Fruit fly (Drosophila melanogaster) whole organism, embryonic: Measurements from ENCODE around the gene CG6700.

Experiments
- Atf3 ChIP-seq: fragments of 200-800 bp; sonication (Bioruptor generic); optimal IDR thresholded peaks from 3 replicates; lab custom pipeline; 2016; ENCODE audit warnings: missing biosample characterization, missing genetic modification characterization
- CG10274 ChIP-seq: fragments of 200-800 bp; sonication (Bioruptor generic); optimal IDR thresholded peaks from 3 replicates; lab custom pipeline; 2017; ENCODE audit warnings: missing biosample characterization, mild to moderate bottlenecking, missing genetic modification characterization
- CG10654 ChIP-seq: fragments of 200-800 bp; sonication (Bioruptor generic); optimal IDR thresholded peaks from 2 replicates; lab custom pipeline; 2016; ENCODE audit warnings: missing biosample characterization, missing genetic modification characterization
- CG10959 ChIP-seq: fragments of 200-800 bp; sonication (Bioruptor generic); IDR thresholded peaks from 2 replicates; pipeline ENCODE4 v1.3.6; 2022; ENCODE audit warnings: missing biosample characterization, missing genetic modification characterization
- CG11093 ChIP-seq: fragments of 200-800 bp; sonication (Bioruptor generic); IDR thresholded peaks from 3 replicates; pipeline ENCODE4 v1.3.6; 2022; ENCODE audit warnings: missing biosample characterization, missing genetic modification characterization
- CG12104 ChIP-seq: fragments of 200-800 bp; sonication (Bioruptor generic); optimal IDR thresholded peaks from 3 replicates; lab custom pipeline; 2016; ENCODE audit warnings: missing biosample characterization, missing genetic modification characterization
- CG16813 ChIP-seq: fragments of 200-800 bp; sonication (Bioruptor generic); IDR thresholded peaks from 3 replicates; pipeline ENCODE4 v1.3.6; 2022; ENCODE audit warnings: missing biosample characterization, missing genetic modification characterization; ENCODE audit not compliant: partially characterized antibody
- CG30020 ChIP-seq: fragments of 200-800 bp; optimal IDR thresholded peaks from 2 replicates; lab custom pipeline; 2019; ENCODE audit warnings: missing biosample characterization, mild to moderate bottlenecking, missing genetic modification characterization, moderate library complexity
- CG31441 ChIP-seq: fragments of 200-800 bp; sonication (Bioruptor generic); IDR thresholded peaks from 2 replicates; pipeline ENCODE4 v1.3.6; 2022; ENCODE audit warnings: missing biosample characterization, missing genetic modification characterization
- CG3838 ChIP-seq: fragments of 200-800 bp; sonication (Bioruptor generic); optimal IDR thresholded peaks from 3 replicates; lab custom pipeline; 2016; ENCODE audit warnings: missing biosample characterization, missing genetic modification characterization
- CG4328 ChIP-seq: fragments of 200-800 bp; sonication (Bioruptor generic); optimal IDR thresholded peaks from 3 replicates; lab custom pipeline; 2017; ENCODE audit warnings: missing biosample characterization, missing genetic modification reagents, missing genetic modification characterization
- CG4360 ChIP-seq: fragments of 200-800 bp; sonication (Bioruptor generic); IDR thresholded peaks from 2 replicates; pipeline ENCODE4 v1.3.6; 2022; ENCODE audit warnings: missing biosample characterization, missing genetic modification characterization
- CG6765 ChIP-seq: fragments of 200-800 bp; sonication (Bioruptor generic); optimal IDR thresholded peaks from 3 replicates; lab custom pipeline; 2017; ENCODE audit warnings: missing biosample characterization, mild to moderate bottlenecking, missing genetic modification characterization
- CG6791 ChIP-seq: fragments of 200-800 bp; sonication (Bioruptor generic); IDR thresholded peaks from 3 replicates; pipeline ENCODE4 v1.3.6; 2022; ENCODE audit warnings: missing biosample characterization, missing genetic modification characterization; ENCODE audit not compliant: partially characterized antibody
- CG7928 ChIP-seq: fragments of 200-800 bp; sonication (Bioruptor generic); optimal IDR thresholded peaks from 2 replicates; lab custom pipeline; 2017; ENCODE audit warnings: missing biosample characterization, mild to moderate bottlenecking, missing genetic modification characterization
- CG9437 ChIP-seq: fragments of 200-800 bp; sonication (Bioruptor generic); optimal IDR thresholded peaks from 2 replicates; lab custom pipeline; 2018; ENCODE audit warnings: missing biosample characterization, mild to moderate bottlenecking, missing genetic modification characterization
- CG9727 ChIP-seq: fragments of 200-800 bp; sonication (Bioruptor generic); optimal IDR thresholded peaks from 3 replicates; lab custom pipeline; 2017; ENCODE audit warnings: missing biosample characterization, mild to moderate bottlenecking, missing genetic modification characterization
- CG9932 ChIP-seq: fragments of 200-800 bp; sonication (Bioruptor generic); IDR thresholded peaks from 2 replicates; pipeline ENCODE4 v1.3.6; 2022; ENCODE audit warnings: missing biosample characterization, missing genetic modification characterization
- Dp ChIP-seq: fragments of 200-800 bp; sonication (Bioruptor generic); optimal IDR thresholded peaks from 2 replicates; lab custom pipeline; 2018; ENCODE audit warnings: missing biosample characterization, mild to moderate bottlenecking, missing genetic modification characterization, moderate library complexity
- Ets65A ChIP-seq: fragments of 200-800 bp; sonication (Bioruptor generic); peaks from one replicate; lab custom pipeline; 2016; ENCODE audit warnings: missing biosample characterization, missing genetic modification characterization
- Med ChIP-seq: fragments of 200-800 bp; sonication (Bioruptor generic); peaks from one replicate; lab custom pipeline; 2016; ENCODE audit warnings: missing biosample characterization, missing genetic modification characterization, mild to moderate bottlenecking, inconsistent platforms, moderate library complexity
- Spps ChIP-seq: fragments of 200-800 bp; sonication (Bioruptor generic); optimal IDR thresholded peaks from 2 replicates; lab custom pipeline; 2018; ENCODE audit warnings: missing biosample characterization, mild to moderate bottlenecking, missing genetic modification characterization
- Tbp ChIP-seq: fragments of >200 bp; optimal IDR thresholded peaks from 2 replicates; lab custom pipeline; 2018; ENCODE audit warnings: missing biosample characterization, missing genetic modification characterization
- az2 ChIP-seq: fragments of 200-800 bp; sonication (Bioruptor generic); optimal IDR thresholded peaks from 3 replicates; lab custom pipeline; 2016; ENCODE audit warnings: missing biosample characterization, missing genetic modification characterization
- bab2 ChIP-seq: fragments of 200-800 bp; sonication (Bioruptor generic); optimal IDR thresholded peaks from 2 replicates; lab custom pipeline; 2016; ENCODE audit warnings: missing biosample characterization, missing genetic modification characterization
- chm ChIP-seq: fragments of 200-800 bp; sonication (Bioruptor generic); IDR thresholded peaks from 2 replicates; pipeline ENCODE4 v1.3.6; 2022; ENCODE audit warnings: missing biosample characterization, missing genetic modification characterization
- dmrt11E ChIP-seq: fragments of 200-800 bp; sonication (Bioruptor generic); optimal IDR thresholded peaks from 3 replicates; lab custom pipeline; 2018; ENCODE audit warnings: missing biosample characterization, mild to moderate bottlenecking, missing genetic modification characterization, moderate library complexity
- dpn ChIP-seq, 2 experiments: fragments of 200-800 bp; sonication (Bioruptor generic); optimal IDR thresholded peaks; 3 replicates each; lab custom pipeline; 2016; ENCODE audit warnings: missing biosample characterization in 2 of 2, missing genetic modification characterization in 2 of 2
- emc ChIP-seq: fragments of 200-800 bp; sonication (Bioruptor generic); optimal IDR thresholded peaks from 2 replicates; lab custom pipeline; 2016; ENCODE audit warnings: missing biosample characterization, missing genetic modification characterization
- fd3F ChIP-seq: fragments of 200-800 bp; sonication (Bioruptor generic); optimal IDR thresholded peaks from 2 replicates; lab custom pipeline; 2018; ENCODE audit warnings: missing biosample characterization, mild to moderate bottlenecking, missing genetic modification characterization, moderate library complexity
- inv ChIP-seq: fragments of 200-800 bp; sonication (Bioruptor generic); IDR thresholded peaks from 2 replicates; pipeline ENCODE4 v1.3.6; 2022; ENCODE audit warnings: missing biosample characterization, missing genetic modification characterization; ENCODE audit not compliant: partially characterized antibody
- lab ChIP-seq: fragments of 200-800 bp; sonication (Bioruptor generic); optimal IDR thresholded peaks from 3 replicates; lab custom pipeline; 2017; ENCODE audit warnings: missing biosample characterization, missing genetic modification characterization, mild to moderate bottlenecking, moderate library complexity, missing genetic modification reagents
- lmd ChIP-seq: fragments of 200-800 bp; sonication (Bioruptor generic); IDR thresholded peaks from 2 replicates; pipeline ENCODE4 v1.3.6; 2022; ENCODE audit warnings: missing biosample characterization, missing genetic modification characterization
- lov ChIP-seq, 2 experiments: fragments of 200-800 bp in 1 of 2; fragments of >200 bp in 1 of 2; sonication (Bioruptor generic) in 1 of 2; IDR thresholded peaks in 1 of 2; optimal IDR thresholded peaks in 1 of 2; 2 replicates in 1 of 2; 3 replicates in 1 of 2; pipeline versions ENCODE4 v1.3.6 to Lab custom; 2017 to 2022; ENCODE audit warnings: missing biosample characterization in 1 of 2, missing genetic modification characterization in 1 of 2
- onecut ChIP-seq: fragments of 200-800 bp; sonication (Bioruptor generic); IDR thresholded peaks from 2 replicates; pipeline ENCODE4 v1.3.6; 2022; ENCODE audit warnings: missing biosample characterization, missing genetic modification characterization
- pan ChIP-seq, 4 experiments: fragments of >200 bp in 3 of 4; fragments of 200-800 bp in 1 of 4; sonication (Bioruptor generic) in 1 of 4; optimal IDR thresholded peaks in 3 of 4; IDR thresholded peaks in 1 of 4; 2 replicates each; pipeline versions ENCODE4 v1.3.6 to Lab custom; 2017 to 2022; ENCODE audit warnings: missing biosample characterization in 2 of 4, missing genetic modification characterization in 2 of 4, mixed read lengths in 1 of 4
- prd ChIP-seq, 3 experiments: fragments of >200 bp in 2 of 3; fragments of 200-800 bp in 1 of 3; sonication (Bioruptor generic) in 1 of 3; optimal IDR thresholded peaks in 2 of 3; IDR thresholded peaks in 1 of 3; 2 replicates in 2 of 3; 3 replicates in 1 of 3; pipeline versions ENCODE4 v1.3.6 to Lab custom; 2017 to 2022; ENCODE audit warnings: missing biosample characterization in 1 of 3, missing genetic modification characterization in 1 of 3
- pzg ChIP-seq: fragments of 200-800 bp; sonication (Bioruptor generic); optimal IDR thresholded peaks from 3 replicates; lab custom pipeline; 2018; ENCODE audit warnings: missing biosample characterization, mild to moderate bottlenecking, missing genetic modification characterization, moderate library complexity
- scrt ChIP-seq: fragments of 200-800 bp; sonication (Bioruptor generic); optimal IDR thresholded peaks from 2 replicates; lab custom pipeline; 2018; ENCODE audit warnings: missing biosample characterization, mild to moderate bottlenecking, missing genetic modification characterization, moderate library complexity
- trh ChIP-seq: fragments of 200-800 bp; sonication (Bioruptor generic); optimal IDR thresholded peaks from 2 replicates; lab custom pipeline; 2016; ENCODE audit warnings: missing biosample characterization, missing genetic modification characterization
- yki ChIP-seq: fragments of >200 bp; optimal IDR thresholded peaks from 3 replicates; lab custom pipeline; 2018
- z ChIP-seq: fragments of 200-800 bp; sonication (Bioruptor generic); IDR thresholded peaks from 3 replicates; pipeline ENCODE4 v1.3.6; 2022; ENCODE audit warnings: missing biosample characterization, missing genetic modification characterization

The CG6700 gene

DNA sequence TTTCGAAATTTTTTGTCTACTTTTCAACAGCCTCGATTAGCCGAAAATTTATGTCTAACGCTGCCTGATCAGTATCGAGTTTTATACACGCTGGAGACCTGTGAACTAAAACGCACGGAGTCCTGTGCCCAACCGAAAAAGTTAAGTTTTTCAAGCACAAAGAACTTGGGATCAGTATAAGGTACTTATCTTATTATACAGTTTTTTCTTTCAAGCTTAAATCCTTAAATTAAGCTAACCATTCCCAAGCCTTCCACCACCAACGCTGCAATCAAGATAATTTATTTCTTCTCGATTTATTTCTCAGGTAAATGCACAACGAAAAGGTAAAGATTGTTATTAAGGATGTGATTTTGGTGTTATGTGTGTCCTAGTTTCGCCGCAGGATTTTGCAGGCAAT lies 4.5 kb upstream of the CG6700 start, which contains the start of gene Porin2:
TSS of gene Porin2 (minus strand) at position 101 of the 400 bp plus-strand sequence.
- TF ChIP-seq onecut (GFP tag; lab: Robert Waterston, UW) (no peak), Tbp (GFP tag; lab: Kevin White, UChicago) (no peak), CG9727 (no peak), CG10959 (GFP tag; lab: Robert Waterston, UW) (no peak), CG6791 (GFP tag; lab: Robert Waterston, UW) (no peak)
- TF ChIP-seq, all 482 proteins: peak for 0

DNA sequence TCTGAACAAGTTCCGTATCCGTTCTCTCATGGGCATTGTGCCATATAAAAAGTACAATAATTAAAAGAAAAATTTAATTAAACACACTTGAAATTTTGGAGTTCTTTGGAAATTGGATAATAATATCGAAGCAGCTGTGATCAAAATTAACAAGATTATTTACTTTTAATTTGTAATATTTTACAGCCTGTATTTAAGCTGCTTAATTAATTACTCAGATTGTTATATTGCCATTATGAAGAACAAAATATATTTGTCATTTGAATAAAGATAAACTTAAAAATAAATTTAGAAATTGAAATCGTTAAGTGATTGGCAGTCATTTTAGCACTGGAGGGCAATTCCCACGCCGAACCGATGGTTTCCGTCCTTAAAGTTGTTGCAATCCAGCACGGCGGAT lies 3.2 kb upstream of the CG6700 start, which contains the start of the genes CG17139 and CG17140:
TSS of gene CG17139 (minus strand) at position 101 of the 400 bp plus-strand sequence.
TSS of gene CG17140 (minus strand) at position 101 of the 400 bp plus-strand sequence.
- TF ChIP-seq chm (GFP tag; lab: Robert Waterston, UW) (no peak), CG16813 (GFP tag; lab: Robert Waterston, UW) (no peak), lmd (no peak), CG9932 (GFP tag; lab: Robert Waterston, UW) (no peak), lov (optimal IDR thresholded peaks at IDR 0.05; lab: Kevin White, UChicago) (no peak), lov (GFP tag; IDR thresholded peaks at IDR 0.05; lab: Robert Waterston, UW) (no peak)

DNA sequence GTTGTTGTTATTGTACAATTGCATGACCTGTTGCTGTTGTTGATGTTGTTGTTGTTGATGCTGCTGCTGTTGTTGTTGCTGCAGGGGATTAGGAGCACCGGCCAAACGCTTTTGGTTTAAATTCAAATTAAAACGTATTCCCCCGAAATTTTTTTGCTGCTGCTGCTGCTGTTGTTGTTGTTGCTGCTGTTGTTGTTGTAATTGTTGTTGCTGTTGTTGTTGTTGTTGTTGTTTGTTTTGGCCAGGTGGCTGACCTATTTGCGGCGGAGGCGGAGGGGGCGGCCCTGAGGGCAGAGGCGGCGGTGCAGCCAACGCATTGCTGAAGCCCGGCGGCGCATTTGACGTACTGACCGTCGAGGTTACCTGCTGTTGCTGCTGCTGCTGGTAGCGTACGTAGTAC lies 778 bp downstream of the CG6700 start:
- TF ChIP-seq CG3838 (no peak), CG4360 (GFP tag; lab: Robert Waterston, UW) (peak; percentile 93)

DNA sequence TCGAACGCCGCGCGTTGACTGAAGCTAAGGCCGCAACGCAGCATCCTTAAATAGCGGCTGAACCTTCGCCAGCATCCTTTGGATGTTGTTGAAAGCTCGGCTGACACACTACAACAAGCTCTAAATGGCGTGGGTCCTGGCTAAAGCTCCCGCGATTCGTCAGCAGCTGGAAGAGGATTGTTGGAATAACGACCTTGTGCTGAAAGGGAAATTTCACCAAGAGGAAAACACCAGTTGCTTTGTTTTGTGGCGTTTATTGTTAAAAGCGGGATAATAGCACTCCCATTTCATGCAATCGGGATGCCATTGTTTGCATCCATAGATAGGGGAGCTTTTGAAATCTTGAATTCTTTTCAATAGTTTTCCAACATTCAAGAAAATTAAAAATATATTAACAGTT lies 4.9 kb downstream of the CG6700 start, which contains the start of gene Nos:
TSS of gene Nos (minus strand) at position 21 of the 400 bp plus-strand sequence.
- TF ChIP-seq prd (optimal IDR thresholded peaks at IDR 0.05; lab: Kevin White, UChicago) (no peak), prd (GFP tag; IDR thresholded peaks at IDR 0.05; lab: Robert Waterston, UW) (no peak), CG31441 (no peak), pzg (peak; percentile 11), scrt (GFP tag; lab: Kevin White, UChicago) (peak; percentile 95), dmrt11E (tag; lab: Kevin White, UChicago) (no peak), inv (GFP tag; lab: Robert Waterston, UW) (no peak), bab2 (GFP tag; lab: Kevin White, UChicago) (no peak), pan (optimal IDR thresholded peaks at IDR 0.05; lab: Kevin White, UChicago) (no peak), pan (GFP tag; optimal IDR thresholded peaks at IDR 0.05 in 1 of 2, IDR thresholded peaks at IDR 0.05 in 1 of 2) (no peak)

DNA sequence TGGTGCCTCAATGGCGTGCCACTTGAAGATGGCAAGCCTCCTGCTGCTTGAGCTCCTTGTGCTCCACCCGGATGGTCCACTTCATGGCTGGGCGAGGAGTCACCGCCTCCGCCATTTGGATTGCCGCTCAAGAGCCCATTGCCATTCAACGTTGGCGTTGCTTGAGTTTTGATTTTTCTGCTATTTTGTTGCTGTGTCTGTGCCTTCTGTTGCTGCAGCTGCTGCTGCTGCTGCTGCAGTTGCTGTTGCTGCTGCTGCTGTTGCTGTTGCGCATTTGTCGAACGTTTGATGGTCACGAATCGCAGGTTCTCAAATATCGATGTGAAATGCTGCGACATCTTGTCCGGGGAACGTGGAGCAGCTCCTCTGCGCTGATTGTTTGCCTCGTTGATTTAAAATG lies 10.8 kb downstream of the CG6700 start:
- TF ChIP-seq CG4328 (no peak), CG10274 (GFP tag; lab: Kevin White, UChicago) (no peak), Ets65A (peak; percentile 79)

DNA sequence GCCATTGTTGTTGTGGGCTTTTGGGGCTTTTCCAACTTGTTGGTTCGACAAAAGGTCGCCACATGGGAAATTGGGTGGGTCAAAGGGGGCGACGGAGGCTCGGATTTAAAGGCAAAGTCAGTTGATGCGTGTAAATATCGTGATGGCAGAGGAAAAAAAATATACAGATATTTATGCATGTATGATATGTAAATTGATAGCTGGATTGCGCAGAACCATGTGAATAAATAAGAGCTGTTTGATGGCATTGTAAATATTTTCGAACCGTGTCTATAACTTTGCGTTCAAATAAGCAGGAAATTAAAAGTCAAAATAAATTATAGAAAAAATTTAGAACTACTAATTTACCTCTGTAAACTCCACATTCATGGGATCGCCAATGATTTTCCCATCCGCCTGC lies 19.8 kb downstream of the CG6700 start:
- no peak for TF ChIP-seq az2 (GFP tag; lab: Kevin White, UChicago)
- TF ChIP-seq z = no peak
- TF ChIP-seq CG12104 (GFP tag; lab: Kevin White, UChicago) = no peak
- no peak for TF ChIP-seq trh (GFP tag; lab: Kevin White, UChicago)
- no peak for TF ChIP-seq Atf3 (GFP tag; lab: Kevin White, UChicago)
- no peak for TF ChIP-seq CG7928 (GFP tag; lab: Kevin White, UChicago)
- TF ChIP-seq CG9437 (GFP tag; lab: Kevin White, UChicago) = no peak
- no peak for TF ChIP-seq CG31441
- TF ChIP-seq CG10654 = no peak
- TF ChIP-seq CG11093 (GFP tag; lab: Robert Waterston, UW) = no peak
- TF ChIP-seq Dp (GFP tag; lab: Kevin White, UChicago) = no peak
- no peak for TF ChIP-seq dpn (GFP tag; optimal IDR thresholded peaks at IDR 0.05; lab: Kevin White, UChicago)
- peak; percentile 33 for TF ChIP-seq lab (GFP tag; lab: Kevin White, UChicago)
- peak; percentile 5 for TF ChIP-seq CG6765
- no peak for TF ChIP-seq CG30020
- no peak for TF ChIP-seq emc (GFP tag; lab: Kevin White, UChicago)
- no peak for TF ChIP-seq yki
- no peak for TF ChIP-seq fd3F
- TF ChIP-seq CG10274 (GFP tag; lab: Kevin White, UChicago) = no peak
- TF ChIP-seq Spps (tag; lab: Kevin White, UChicago) = no peak
- peak; percentile 67 for TF ChIP-seq Med (GFP tag; lab: Kevin White, UChicago)
